Fruit fly (Drosophila melanogaster): Measurements from ENCODE around the gene cal1.

cal1 gene

DNA sequence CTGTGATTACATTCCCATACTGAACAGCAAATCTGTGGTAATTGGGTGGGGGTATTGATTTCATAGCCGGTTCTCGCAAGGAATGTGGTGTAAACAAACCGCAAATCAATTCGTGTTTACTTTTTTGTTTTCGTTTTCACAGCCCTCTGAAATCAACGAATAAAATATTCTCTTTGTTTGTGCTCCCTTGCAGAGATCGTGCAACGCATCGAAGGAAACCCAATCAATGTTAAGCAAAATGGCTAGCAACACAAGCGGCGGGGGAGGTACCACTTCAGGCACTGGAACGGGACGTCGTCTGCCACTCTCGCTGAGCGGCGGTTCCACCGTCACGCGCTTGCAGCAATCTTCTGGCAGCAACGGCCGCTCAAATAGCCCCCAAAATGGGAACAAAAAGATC is 5.6 kb upstream of the cal1 start:
- TF ChIP-seq noc (tag; optimal IDR thresholded peaks at IDR 0.05), result no peak

DNA sequence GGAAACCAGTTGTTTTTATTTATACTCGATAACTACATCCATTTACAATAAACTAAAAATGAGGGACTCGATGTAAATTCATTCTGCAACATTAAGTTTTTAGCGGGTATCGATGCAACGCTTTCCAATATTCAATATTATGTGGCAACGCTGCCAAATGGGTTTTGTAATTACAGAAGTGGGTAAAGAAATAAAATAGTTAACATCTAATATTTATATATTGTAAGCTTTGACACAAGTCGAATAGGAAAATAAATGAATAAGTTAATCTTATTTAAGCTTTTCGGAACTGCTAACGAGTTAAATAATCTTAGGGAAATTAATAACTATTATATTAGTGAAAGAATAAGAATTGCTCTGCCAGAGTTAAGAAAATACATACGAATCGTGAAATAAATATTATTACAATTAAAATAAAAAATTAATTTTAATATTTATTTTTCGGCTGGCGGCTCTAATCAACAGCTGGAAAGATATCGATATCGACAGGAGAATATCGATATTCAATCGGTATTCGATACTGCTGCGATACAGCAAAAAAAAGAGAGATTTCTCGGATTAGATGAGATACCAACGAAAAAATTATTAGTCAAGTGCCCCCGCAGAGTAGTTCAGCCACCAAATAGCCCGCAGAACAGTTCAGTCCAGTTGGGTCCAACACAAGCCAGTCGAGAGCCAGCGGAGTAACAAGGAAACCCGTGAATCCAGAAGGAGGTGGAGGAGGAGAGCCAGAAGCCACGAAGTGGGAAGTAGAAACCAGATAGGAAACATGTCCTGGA is 2.9 kb upstream of the cal1 start, which contains the start of gene GckIII:
TSS of gene GckIII (plus strand) at position 485 of the 779 bp plus-strand sequence.
- TF ChIP-seq noc (tag; optimal IDR thresholded peaks at IDR 0.05), result no peak

DNA sequence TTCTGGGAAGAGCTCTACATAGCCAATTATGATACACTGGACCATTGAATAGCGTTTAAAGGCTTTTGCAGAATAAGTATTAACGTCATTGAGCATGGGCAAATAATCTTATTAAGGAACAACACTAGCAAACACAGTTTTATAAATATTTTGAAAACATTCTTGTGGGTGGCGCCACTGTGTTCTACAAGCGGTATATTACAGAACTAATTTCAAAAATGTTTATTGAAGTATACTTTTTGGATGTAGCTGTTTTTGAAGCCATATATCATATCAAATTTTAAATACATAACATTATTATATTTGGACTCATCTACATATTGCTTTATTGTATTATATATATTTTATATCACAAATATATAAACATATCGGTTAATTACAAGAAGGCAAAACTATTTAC is 20.8 kb downstream of the cal1 start:
- no peak for TF ChIP-seq noc (tag; optimal IDR thresholded peaks at IDR 0.05)

DNA sequence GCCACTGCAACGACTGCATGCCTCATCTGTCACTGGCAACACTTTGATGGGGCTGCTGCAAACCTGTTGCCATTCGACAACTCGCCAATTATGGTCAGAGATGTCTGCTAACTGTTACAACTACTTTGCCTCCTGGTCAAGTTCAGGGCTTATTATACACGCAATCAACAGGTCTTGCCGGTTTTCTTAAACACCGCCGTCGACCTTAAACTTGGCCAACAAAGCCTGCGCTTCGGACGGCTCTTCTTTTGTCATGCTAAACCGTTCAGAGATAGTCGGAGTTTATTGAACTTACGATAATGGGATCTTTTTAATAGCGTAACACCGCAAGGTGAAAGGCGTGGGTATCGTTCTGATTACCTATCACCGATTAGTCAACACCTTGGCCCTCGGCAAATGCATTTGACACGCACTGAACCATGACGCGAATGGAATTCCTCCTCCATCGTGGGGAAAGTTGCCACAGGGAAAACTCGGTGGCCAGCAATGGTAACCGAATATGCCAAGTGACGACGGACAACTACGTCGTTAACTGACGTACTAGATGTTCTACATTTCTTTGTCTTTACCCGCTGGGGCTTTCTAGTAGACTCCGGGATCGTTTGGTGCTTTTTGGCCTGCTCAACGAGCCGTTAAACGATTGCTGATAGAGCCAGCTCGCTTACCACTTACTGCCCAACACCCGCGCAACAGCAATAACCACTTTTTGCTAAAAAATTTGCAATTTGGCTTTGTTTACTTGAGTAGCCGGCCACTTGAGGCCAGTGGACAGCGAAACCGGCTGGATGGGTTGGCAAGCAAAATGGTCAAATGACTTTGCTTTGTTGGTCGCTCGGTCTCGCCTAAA is 23.0 kb downstream of the cal1 start:
- TF ChIP-seq noc (tag; optimal IDR thresholded peaks at IDR 0.05), result no peak

DNA sequence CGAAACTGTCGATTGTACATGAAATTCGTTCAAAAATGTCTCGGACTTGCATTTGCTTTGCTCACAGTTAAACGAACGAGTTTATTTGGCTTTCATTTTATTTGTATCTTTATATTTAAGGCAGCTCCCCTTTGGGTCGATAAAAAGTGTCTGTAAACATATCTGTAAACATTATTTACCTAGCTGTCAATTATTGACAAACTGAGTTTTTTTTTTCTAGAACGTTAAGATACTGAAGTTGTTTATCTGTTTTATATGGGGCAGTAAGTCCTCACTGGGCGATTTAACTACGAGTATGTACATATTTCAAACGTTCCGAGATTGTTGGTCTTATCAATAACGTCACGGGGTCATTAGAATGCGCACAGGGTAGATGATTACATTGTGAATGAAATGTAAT is 27.6 kb downstream of the cal1 start:
- no peak for TF ChIP-seq noc (tag; optimal IDR thresholded peaks at IDR 0.05)

DNA sequence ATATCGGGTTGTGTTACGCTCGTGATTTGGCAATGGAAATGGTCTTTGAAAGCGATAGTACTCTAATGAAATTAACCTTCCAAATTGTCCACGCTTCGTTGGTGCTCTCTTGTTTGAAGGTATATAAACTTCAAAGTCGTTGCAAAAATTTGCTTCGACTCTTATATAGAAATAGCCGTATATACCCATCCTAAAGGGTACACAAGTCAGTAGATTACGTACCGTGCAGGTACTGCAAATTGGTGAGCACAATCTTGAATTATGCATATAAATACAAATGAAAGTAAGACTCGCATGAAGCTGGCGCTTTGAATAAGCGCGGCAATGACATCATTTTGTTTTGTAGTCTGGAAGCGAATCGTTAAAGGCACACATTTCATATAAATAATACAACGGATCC is 28.2 kb downstream of the cal1 start:
- no peak for TF ChIP-seq noc (tag; optimal IDR thresholded peaks at IDR 0.05)

DNA sequence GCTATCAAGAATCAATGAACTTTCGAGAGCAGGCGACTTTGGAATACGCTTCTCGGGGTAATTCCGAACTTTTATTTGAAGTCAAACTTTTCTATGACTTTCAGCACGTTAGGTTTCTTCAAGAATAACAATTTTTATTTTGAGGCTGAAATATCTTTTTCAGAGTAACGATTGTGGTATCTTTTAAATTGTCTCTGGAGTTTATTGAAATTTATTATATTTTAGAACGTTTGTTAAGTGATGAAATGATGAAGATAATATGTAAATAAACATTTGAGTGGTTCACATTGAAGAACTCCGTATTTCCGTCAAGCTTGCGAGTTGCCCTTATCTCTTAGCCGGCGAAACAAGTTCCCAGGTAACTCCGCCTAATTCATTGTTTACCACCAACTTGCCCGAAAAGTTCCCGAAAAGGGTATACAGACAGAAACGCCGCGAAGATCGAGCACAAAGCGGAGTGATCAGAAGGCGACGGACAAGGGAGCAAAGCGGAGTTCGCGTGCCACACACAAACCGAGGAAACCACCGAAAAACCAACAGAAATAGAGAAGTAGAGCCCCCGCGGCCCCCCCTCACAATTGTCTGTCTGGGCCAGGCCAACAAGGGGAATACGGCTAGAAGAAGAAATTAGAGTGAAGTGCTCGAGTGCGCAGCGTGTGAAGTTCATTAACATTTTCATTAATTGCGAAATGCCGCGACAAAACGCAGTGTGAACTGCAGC is 29.7 kb downstream of the cal1 start:
- TF ChIP-seq noc (tag; optimal IDR thresholded peaks at IDR 0.05), result peak; percentile 34

DNA sequence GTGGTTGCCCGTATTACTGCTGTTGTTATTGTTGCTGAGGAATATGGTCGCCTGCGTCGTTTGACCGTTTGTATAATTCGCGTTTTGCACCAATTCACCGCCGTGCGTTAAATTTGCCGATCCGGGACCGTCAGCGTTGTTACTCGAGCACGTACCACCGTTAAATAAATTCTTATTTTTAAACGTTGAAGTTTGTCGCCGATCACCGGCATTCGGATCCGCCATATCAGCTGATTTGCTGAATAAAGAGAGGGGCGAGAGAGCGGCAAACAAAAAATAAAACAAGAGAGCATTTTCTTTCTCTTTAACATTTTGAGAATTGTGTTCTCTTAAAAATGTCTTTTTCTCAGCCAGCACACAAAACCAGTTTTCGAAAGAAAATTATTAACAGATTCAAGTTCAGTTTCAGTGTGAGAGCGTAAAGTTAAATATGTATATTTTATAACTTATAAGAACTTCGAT is 30.9 kb downstream of the cal1 start:
- peak; percentile 35 for TF ChIP-seq noc (tag; optimal IDR thresholded peaks at IDR 0.05)

DNA sequence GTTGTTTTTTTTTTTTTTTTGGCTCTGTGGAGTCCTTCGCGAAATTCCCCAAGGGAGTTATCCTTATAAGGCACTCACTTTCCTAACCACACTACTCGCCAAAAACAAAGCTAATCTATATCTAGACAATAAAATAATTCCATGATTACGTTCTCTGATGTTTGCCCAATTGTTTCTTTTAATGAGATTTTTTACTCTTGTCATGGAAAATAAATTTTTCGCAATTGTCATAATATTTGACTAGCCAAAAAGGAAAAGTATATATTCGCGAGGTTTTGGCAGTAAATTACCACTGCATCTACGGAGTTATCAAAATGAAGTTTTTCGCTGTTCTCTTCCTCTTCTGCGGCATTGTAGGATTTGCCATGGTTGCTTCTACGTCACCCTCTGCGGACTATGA is 32.1 kb downstream of the cal1 start, which contains the start of gene CG34278:
TSS of gene CG34278 (plus strand) at position 301 of the 400 bp plus-strand sequence.
- no peak for TF ChIP-seq noc (tag; optimal IDR thresholded peaks at IDR 0.05)

DNA sequence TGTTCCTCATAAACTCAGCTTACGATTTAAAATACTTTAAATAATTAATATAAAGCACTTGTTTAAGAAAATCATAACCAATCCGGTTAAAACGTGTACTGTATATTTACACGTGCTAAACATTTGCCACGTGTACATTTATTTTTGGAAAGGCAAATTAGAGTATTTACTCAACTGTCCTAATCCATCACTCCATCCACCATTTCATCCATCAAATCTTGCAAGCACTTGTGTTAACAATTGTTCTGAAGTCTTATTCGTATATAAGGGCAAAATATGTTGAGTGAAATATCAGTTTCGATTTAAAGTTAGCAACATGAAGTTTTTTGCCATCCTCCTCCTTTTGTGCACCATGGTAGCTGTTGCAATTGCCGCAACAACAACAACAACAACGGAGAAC is 33.2 kb downstream of the cal1 start, which contains the start of gene CG42779:
TSS of gene CG42779 (plus strand) at position 301 of the 400 bp plus-strand sequence.
- TF ChIP-seq noc (tag; optimal IDR thresholded peaks at IDR 0.05), result no peak

DNA sequence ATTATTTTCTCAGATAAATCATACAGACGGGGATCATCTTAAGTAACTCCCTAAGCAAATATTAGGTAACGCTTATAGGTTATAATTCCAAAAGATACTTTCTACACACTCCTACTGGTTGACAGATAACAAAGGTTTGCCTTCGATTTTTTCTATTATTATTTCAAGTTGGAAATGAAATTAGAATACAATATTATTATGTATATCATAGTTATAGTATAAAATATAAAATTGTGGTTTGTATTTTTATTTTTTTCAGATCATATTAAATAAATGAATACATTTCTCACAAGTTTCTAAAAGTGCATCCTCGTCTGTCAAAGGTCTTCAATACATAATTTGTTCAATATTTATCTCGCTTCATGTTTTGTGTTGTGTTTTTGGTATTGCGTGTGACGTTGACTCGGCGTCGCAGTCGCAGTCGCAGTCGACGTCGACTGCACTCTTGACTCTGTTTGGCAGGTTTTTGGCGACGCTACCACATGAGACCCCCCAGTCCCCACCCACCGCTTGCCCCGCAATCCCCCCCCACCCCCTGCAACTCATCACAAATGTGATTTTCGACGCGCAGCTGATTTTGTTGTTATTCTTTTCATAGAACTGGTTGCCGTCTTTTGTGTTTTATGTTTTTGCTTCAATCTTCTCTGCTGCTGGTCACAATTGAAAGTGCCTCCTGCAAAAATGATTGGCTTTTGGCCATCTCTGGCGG is 34.9 kb downstream of the cal1 start:
- no peak for TF ChIP-seq noc (tag; optimal IDR thresholded peaks at IDR 0.05)

DNA sequence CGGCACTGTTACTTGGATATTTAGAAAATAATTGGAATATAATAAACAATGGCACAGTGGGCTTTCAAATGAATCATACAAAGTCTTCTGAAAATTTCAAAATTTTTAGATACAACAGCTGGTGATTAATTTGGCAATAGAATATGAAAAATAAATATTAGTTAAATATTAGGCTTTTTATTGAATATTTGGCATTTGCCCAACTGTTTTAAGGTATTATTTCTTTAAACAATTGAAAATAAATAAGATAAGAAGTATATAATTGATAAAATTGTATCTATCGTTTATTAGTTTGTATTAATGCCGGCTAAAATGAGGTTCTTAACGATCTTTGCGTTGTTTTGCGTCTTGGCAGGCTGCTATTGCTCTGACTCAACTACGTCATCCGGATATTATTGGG is 36.1 kb downstream of the cal1 start, which contains the start of gene CG45079:
TSS of gene CG45079 (plus strand) at position 301 of the 400 bp plus-strand sequence.
- TF ChIP-seq noc (tag; optimal IDR thresholded peaks at IDR 0.05), result no peak

DNA sequence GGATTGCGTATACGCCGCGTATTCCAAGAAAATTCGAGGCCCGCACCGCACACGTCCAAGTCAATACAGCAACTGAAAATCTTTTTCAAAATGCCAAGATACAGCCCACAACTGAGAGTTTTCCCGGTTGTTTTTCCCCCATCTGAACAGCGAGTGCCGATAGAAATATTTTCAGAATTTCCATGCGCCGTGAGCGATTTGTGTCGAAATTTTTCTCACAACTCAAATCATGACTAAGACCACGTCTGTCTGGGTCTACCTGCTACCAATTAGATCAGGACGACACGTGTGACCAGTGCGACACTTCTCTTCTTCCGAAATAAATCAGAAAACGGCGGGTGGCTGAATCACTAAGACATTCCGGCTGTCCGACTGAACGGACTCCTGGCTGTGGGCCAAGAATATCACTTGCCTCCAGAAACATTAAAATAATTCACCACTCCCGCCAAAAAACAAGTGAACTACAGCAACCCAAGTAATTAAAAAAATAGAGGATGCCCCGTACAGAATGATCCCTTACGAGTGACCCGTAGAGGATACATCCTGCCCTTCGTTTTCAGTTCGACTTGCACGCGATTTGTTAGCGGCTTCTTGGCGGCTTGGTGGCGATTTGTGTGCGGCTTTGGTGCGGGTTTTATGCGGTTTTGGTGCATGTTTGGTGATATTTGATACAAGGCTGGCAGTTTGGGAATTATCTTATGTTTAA is 37.4 kb downstream of the cal1 start, which contains the start of gene cher:
TSS of gene cher (minus strand) at position 51 of the 706 bp plus-strand sequence.
- no peak for TF ChIP-seq noc (tag; optimal IDR thresholded peaks at IDR 0.05)

DNA sequence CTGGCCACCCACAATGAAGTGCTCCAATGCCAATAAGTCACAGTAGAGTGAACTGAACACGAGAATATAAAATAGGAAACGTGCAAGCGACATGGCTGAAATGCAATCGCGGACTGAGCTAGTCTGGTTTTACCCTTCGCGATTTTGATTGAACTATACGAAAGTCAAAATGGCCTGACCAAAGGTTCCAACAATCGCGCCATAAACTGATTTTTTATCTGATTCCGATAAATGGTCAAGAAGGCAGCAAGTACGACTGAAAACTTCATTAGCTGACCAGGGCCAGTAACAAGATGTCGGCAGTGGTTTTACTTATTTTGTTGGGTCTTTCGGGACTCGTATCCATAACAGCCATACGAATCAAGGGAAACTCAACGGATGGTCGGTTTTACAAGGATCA is 38.8 kb downstream of the cal1 start, which contains the start of the genes CG17477 and CG31269:
TSS of gene CG17477 (minus strand) at position 101 of the 400 bp plus-strand sequence.
TSS of gene CG31269 (plus strand) at position 289 of the 400 bp plus-strand sequence.
- TF ChIP-seq noc (tag; optimal IDR thresholded peaks at IDR 0.05), result no peak

Data from whole organism, larva.